Worm (Caenorhabditis elegans) whole organism, young adult: Measurements from ENCODE around the gene egg-3.

Experiments
- B0019.2 ChIP-seq: fragments of 200-800 bp; sonication (Bioruptor generic); conservative IDR thresholded peaks from 2 replicates; pipeline ENCODE4 v1.3.6; 2022; ENCODE audit warnings: missing genetic modification reagents, missing genetic modification characterization, missing compliant biosample characterization
- B0336.3 ChIP-seq: fragments of 200-800 bp; sonication (Bioruptor generic); IDR thresholded peaks from 2 replicates; pipeline ENCODE4 v1.3.6; 2022; ENCODE audit warnings: missing genetic modification characterization, missing compliant biosample characterization
- T26A5.8 ChIP-seq: sonication (generic microtip); optimal IDR thresholded peaks from 2 replicates; lab custom pipeline; 2016; ENCODE audit warnings: missing genetic modification characterization, missing compliant biosample characterization
- Y53G8AR.9 ChIP-seq: fragments of 200-800 bp; sonication (Bioruptor generic); conservative IDR thresholded peaks from 2 replicates; pipeline ENCODE4 v1.3.6; 2022; ENCODE audit warnings: missing genetic modification reagents, missing genetic modification characterization, missing compliant biosample characterization
- Y67H2A.10 ChIP-seq: fragments of 200-800 bp; sonication (Bioruptor generic); conservative IDR thresholded peaks from 2 replicates; pipeline ENCODE4 v1.3.6; 2022; ENCODE audit warnings: missing genetic modification reagents, missing genetic modification characterization, missing compliant biosample characterization
- Y79H2A.3 ChIP-seq: fragments of 200-800 bp; sonication (Bioruptor generic); conservative IDR thresholded peaks from 2 replicates; pipeline ENCODE4 v1.3.6; 2022; ENCODE audit warnings: missing genetic modification reagents, missing genetic modification characterization, missing compliant biosample characterization
- aptf-3 ChIP-seq: fragments of 200-800 bp; sonication (Bioruptor generic); IDR thresholded peaks from 2 replicates; pipeline ENCODE4 v1.3.6; 2022; ENCODE audit warnings: missing genetic modification characterization, missing compliant biosample characterization
- ceh-100 ChIP-seq: fragments of 200-800 bp; sonication (Bioruptor generic); IDR thresholded peaks from 2 replicates; pipeline ENCODE4 v1.3.6; 2022; ENCODE audit warnings: missing genetic modification reagents, missing genetic modification characterization, missing compliant biosample characterization
- ceh-40 ChIP-seq: fragments of 200-800 bp; sonication (Bioruptor generic); IDR thresholded peaks from 2 replicates; pipeline ENCODE4 v1.3.6; 2022; ENCODE audit warnings: missing genetic modification characterization, missing compliant biosample characterization
- ceh-58 ChIP-seq: fragments of 200-800 bp; sonication (Bioruptor generic); IDR thresholded peaks from 2 replicates; pipeline ENCODE4 v1.3.6; 2022; ENCODE audit warnings: missing genetic modification characterization, missing compliant biosample characterization
- die-1 ChIP-seq: sonication (generic microtip); optimal IDR thresholded peaks from 2 replicates; lab custom pipeline; 2016; ENCODE audit warnings: missing genotype, mild to moderate bottlenecking, missing genetic modification characterization, missing compliant biosample characterization
- egl-18 ChIP-seq: fragments of 200-800 bp; sonication (Bioruptor generic); IDR thresholded peaks from 2 replicates; pipeline ENCODE4 v1.3.6; 2022; ENCODE audit warnings: missing genetic modification reagents, missing genetic modification characterization, missing compliant biosample characterization
- ets-4 ChIP-seq: fragments of 200-800 bp; sonication (Bioruptor generic); optimal IDR thresholded peaks from 2 replicates; lab custom pipeline; 2018; ENCODE audit warnings: mild to moderate bottlenecking, missing genetic modification characterization, missing compliant biosample characterization
- hmg-1.2 ChIP-seq: fragments of 200-800 bp; sonication (Bioruptor generic); IDR thresholded peaks from 2 replicates; pipeline ENCODE4 v1.3.6; 2022; ENCODE audit warnings: missing genetic modification reagents, missing genetic modification characterization, missing compliant biosample characterization
- hsf-1 ChIP-seq: fragments of 200-800 bp; sonication (Bioruptor generic); IDR thresholded peaks from 2 replicates; pipeline ENCODE4 v1.3.6; 2022; ENCODE audit warnings: missing genetic modification reagents, missing genetic modification characterization, missing compliant biosample characterization
- lag-1 ChIP-seq: fragments of 200-800 bp; sonication (Bioruptor generic); IDR thresholded peaks from 2 replicates; pipeline ENCODE4 v1.3.6; 2022; ENCODE audit warnings: missing genetic modification reagents, missing genetic modification characterization, missing compliant biosample characterization
- let-607 ChIP-seq, 2 experiments: fragments of 200-800 bp in 1 of 2; sonication (Bioruptor generic) in 1 of 2; sonication (generic microtip) in 1 of 2; optimal IDR thresholded peaks; 2 replicates each; lab custom pipeline; 2016 to 2018; ENCODE audit warnings: mild to moderate bottlenecking in 2 of 2, missing compliant biosample characterization in 2 of 2, missing genetic modification characterization in 2 of 2, moderate library complexity in 2 of 2, missing genotype in 1 of 2
- lin-35 ChIP-seq, 3 experiments: fragments of 150-350 bp in 2 of 3; sonication (generic microtip) in 1 of 3; optimal IDR thresholded peaks; 2 replicates each; lab custom pipeline; 2014 to 2018; ENCODE audit warnings: missing biosample characterization in 3 of 3, missing genetic modification characterization in 3 of 3, missing genetic modification reagents in 3 of 3
- lin-54 ChIP-seq: fragments of 200-800 bp; sonication (Bioruptor generic); optimal IDR thresholded peaks from 2 replicates; lab custom pipeline; 2018; ENCODE audit warnings: mild to moderate bottlenecking, missing genetic modification characterization, missing compliant biosample characterization
- lsy-27 ChIP-seq: sonication (generic microtip); optimal IDR thresholded peaks from 2 replicates; lab custom pipeline; 2017; ENCODE audit warnings: missing genetic modification characterization, mild to moderate bottlenecking, missing compliant biosample characterization, antibody characterized with exemption, missing genotype, borderline replicate concordance; ENCODE audit not compliant: insufficient read depth
- madf-10 ChIP-seq: sonication (generic microtip); optimal IDR thresholded peaks from 2 replicates; lab custom pipeline; 2016; ENCODE audit warnings: mild to moderate bottlenecking, missing genetic modification characterization, missing compliant biosample characterization
- nfya-1 ChIP-seq: sonication (generic microtip); optimal IDR thresholded peaks from 2 replicates; lab custom pipeline; 2017; ENCODE audit warnings: antibody characterized with exemption, missing compliant biosample characterization, missing genetic modification characterization, borderline replicate concordance; ENCODE audit not compliant: insufficient read depth
- nfyb-1 ChIP-seq: fragments of 200-800 bp; sonication (Bioruptor generic); IDR thresholded peaks from 2 replicates; pipeline ENCODE4 v1.3.6; 2022; ENCODE audit warnings: missing genetic modification reagents, missing genetic modification characterization, missing compliant biosample characterization
- nhr-179 ChIP-seq: sonication (generic microtip); optimal IDR thresholded peaks from 2 replicates; lab custom pipeline; 2016; ENCODE audit warnings: mild to moderate bottlenecking, missing genetic modification characterization, missing compliant biosample characterization
- rec-8 ChIP-seq, 2 experiments: sonication (generic microtip); optimal IDR thresholded peaks; 2 replicates each; lab custom pipeline; 2016; ENCODE audit warnings: mild to moderate bottlenecking in 2 of 2, missing genetic modification characterization in 2 of 2, missing genetic modification reagents in 2 of 2, missing genotype in 2 of 2, missing biosample characterization in 1 of 2, missing compliant biosample characterization in 1 of 2, moderate library complexity in 1 of 2
- sea-2 ChIP-seq: fragments of 200-800 bp; sonication (Bioruptor generic); IDR thresholded peaks from 2 replicates; pipeline ENCODE4 v1.3.6; 2022; ENCODE audit warnings: missing genetic modification characterization, missing compliant biosample characterization
- snpc-4 ChIP-seq, 5 experiments: fragments of 150-350 bp in 1 of 5; sonication (generic microtip) in 4 of 5; optimal IDR thresholded peaks; 2 replicates each; lab custom pipeline; 2014 to 2018; ENCODE audit warnings: missing genetic modification characterization in 5 of 5, missing biosample characterization in 3 of 5, antibody characterized with exemption in 2 of 5, mild to moderate bottlenecking in 2 of 5, missing compliant biosample characterization in 2 of 5, missing genotype in 2 of 5, moderate library complexity in 2 of 5, missing genetic modification reagents in 1 of 5
- sptf-2 ChIP-seq: fragments of 200-800 bp; sonication (Bioruptor generic); optimal IDR thresholded peaks from 2 replicates; lab custom pipeline; 2018; ENCODE audit warnings: mild to moderate bottlenecking, missing genetic modification characterization, missing compliant biosample characterization
- tbp1 ChIP-seq: fragments of 200-800 bp; sonication (Bioruptor generic); optimal IDR thresholded peaks from 2 replicates; lab custom pipeline; 2018; ENCODE audit warnings: mild to moderate bottlenecking, missing genetic modification characterization, missing compliant biosample characterization
- xnd-1 ChIP-seq: sonication (generic microtip); optimal IDR thresholded peaks from 2 replicates; lab custom pipeline; 2016; ENCODE audit warnings: missing genotype, missing genetic modification reagents, missing genetic modification characterization, missing compliant biosample characterization
- ztf-18 ChIP-seq: sonication (generic microtip); optimal IDR thresholded peaks from 2 replicates; lab custom pipeline; 2016; ENCODE audit warnings: missing genotype, mild to moderate bottlenecking, missing genetic modification characterization, missing compliant biosample characterization
- ztf-25 ChIP-seq: fragments of 200-800 bp; sonication (Bioruptor generic); IDR thresholded peaks from 2 replicates; pipeline ENCODE4 v1.3.6; 2022; ENCODE audit warnings: missing genetic modification reagents, missing genetic modification characterization, missing compliant biosample characterization
- ztf-3 ChIP-seq: fragments of 200-800 bp; sonication (Bioruptor generic); optimal IDR thresholded peaks from 2 replicates; lab custom pipeline; 2018; ENCODE audit warnings: mild to moderate bottlenecking, missing genetic modification characterization, missing compliant biosample characterization

egg-3 gene

DNA sequence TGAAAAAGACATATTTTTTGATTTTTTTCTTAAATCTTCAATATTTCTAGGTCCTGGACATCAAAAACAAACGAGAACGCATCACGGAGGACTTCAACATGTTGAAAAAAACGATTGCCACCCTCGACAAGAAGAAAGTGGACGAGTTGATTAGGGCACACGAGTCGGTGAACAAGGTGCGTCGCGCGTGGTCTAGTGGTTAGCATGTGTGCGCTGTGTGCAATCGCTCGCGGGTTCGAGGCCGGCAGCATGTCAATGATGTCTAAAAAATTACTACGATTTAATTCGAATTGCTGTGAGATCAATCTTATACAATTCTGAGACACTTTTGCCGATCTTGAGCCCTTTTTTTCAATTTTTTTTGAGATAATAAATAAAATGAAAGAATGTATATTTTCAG lies 44.2 kb downstream of the egg-3 start (continued):
- TF ChIP-seq rec-8 (tag; optimal IDR thresholded peaks at IDR 0.05; lab: Kevin White, UChicago) (peak; percentile 76 to 94), nhr-179 (tag; lab: Kevin White, UChicago) (no peak), sea-2 (GFP tag; lab: Robert Waterston, UW) (no peak), Y79H2A.3 (0 out of 2 replicates have a peak, but pooled peaks have one; percentile 29), die-1 (tag; lab: Kevin White, UChicago) (peak; percentile 94), madf-10 (tag; lab: Kevin White, UChicago) (peak; percentile 82), Y53G8AR.9 (GFP tag; lab: Robert Waterston, UW) (peak; percentile 88), Y67H2A.10 (GFP tag; lab: Robert Waterston, UW) (0 out of 2 replicates have a peak, but pooled peaks have one; percentile 18), lsy-27 (peak; percentile 79), aptf-3 (GFP tag; lab: Robert Waterston, UW) (peak; percentile 61; the same call in 1 of the 2 replicates), ztf-3 (GFP tag; lab: Kevin White, UChicago) (peak; percentile 18), lin-54 (GFP tag; lab: Kevin White, UChicago) (peak; percentile 81), B0019.2 (GFP tag; lab: Robert Waterston, UW) (0 out of 2 replicates have a peak, but pooled peaks have one; percentile 19), lag-1 (GFP tag; lab: Robert Waterston, UW) (no peak), hsf-1 (GFP tag; lab: Robert Waterston, UW) (0 out of 2 replicates have a peak, but pooled peaks have one; percentile 25), ztf-18 (tag; lab: Kevin White, UChicago) (peak; percentile 79), ceh-58 (GFP tag; lab: Robert Waterston, UW) (no peak)
- TF ChIP-seq, all 124 proteins: peak for 97

- TF ChIP-seq let-607 (tag; optimal IDR thresholded peaks at IDR 0.05; lab: Kevin White, UChicago), result no peak
- TF ChIP-seq nfyb-1 (GFP tag; lab: Robert Waterston, UW), result peak; percentile 30; the same call in 1 of the 2 replicates
- no peak for TF ChIP-seq T26A5.8 (tag; lab: Kevin White, UChicago)
- TF ChIP-seq, all 124 proteins: peak for 1
Observed at ce11 chrII:10838550-10838949, 45.7 kb downstream of the egg-3 start.

DNA sequence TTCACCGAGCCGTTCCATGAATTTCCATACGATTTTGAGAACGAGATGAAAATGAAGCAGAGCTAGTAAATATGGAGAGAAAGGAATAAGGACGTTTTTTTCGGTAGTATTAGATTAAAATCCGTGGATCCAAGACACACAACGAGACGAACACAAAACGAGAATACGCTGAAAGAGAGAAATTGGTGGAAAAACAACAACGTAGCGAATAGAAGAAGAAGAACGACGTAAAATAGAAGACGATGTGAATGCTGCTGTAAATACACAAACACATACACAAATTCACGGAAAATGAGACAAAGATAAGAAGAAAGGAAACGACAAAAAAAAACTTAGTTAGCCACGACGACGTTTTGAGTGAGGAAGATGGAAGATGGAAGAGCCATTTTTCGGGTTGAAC lies 49.5 kb downstream of the egg-3 start:
- no peak for TF ChIP-seq lin-35 (GFP tag; optimal IDR thresholded peaks at IDR 0.05; lab: Kevin White, UChicago)
- no peak for TF ChIP-seq sptf-2
- no peak for TF ChIP-seq xnd-1 (tag; lab: Kevin White, UChicago)
- TF ChIP-seq ceh-40, result no peak
- TF ChIP-seq nfya-1 (tag; lab: Kevin White, UChicago), result no peak
- TF ChIP-seq hmg-1.2 (GFP tag; lab: Robert Waterston, UW), result no peak
- TF ChIP-seq snpc-4 (GFP tag; optimal IDR thresholded peaks at IDR 0.05; lab: Kevin White, UChicago), result no peak
- no peak for TF ChIP-seq snpc-4 (tag; optimal IDR thresholded peaks at IDR 0.05; lab: Kevin White, UChicago)
- no peak for TF ChIP-seq B0336.3 (GFP tag; lab: Robert Waterston, UW)
- no peak for TF ChIP-seq ztf-25 (GFP tag; lab: Robert Waterston, UW)
- no peak for TF ChIP-seq ceh-100 (GFP tag; lab: Robert Waterston, UW)
- no peak for TF ChIP-seq tbp1 (GFP tag; lab: Kevin White, UChicago)
- TF ChIP-seq B0019.2 (GFP tag; lab: Robert Waterston, UW), result no peak
- no peak for TF ChIP-seq egl-18 (GFP tag; lab: Robert Waterston, UW)
- no peak for TF ChIP-seq ets-4 (GFP tag; lab: Kevin White, UChicago)
